Fruit fly (Drosophila melanogaster) whole organism, larva: ENCODE data around the gene sals.

Experiments
- noc ChIP-seq: fragments of 200-800 bp; sonication (Bioruptor generic); optimal IDR thresholded peaks from 3 replicates; lab custom pipeline; 2019; ENCODE audit warnings: missing biosample characterization, mild to moderate bottlenecking, missing genetic modification characterization, moderate library complexity

Gene sals

dm6 chr3R:11451207-11451841 is at the start of gene sals:
Gene sals, minus strand, starts transcription at chr3R:11451791.
- no peak for TF ChIP-seq noc (tag; lab: Kevin White, UChicago)

dm6 chr3R:11499715-11500235 is 48.2 kb upstream of the sals start, which contains the start of gene dpr5:
Gene dpr5, plus strand, starts transcription at chr3R:11499984.
- no peak for TF ChIP-seq noc (tag; lab: Kevin White, UChicago)

DNA sequence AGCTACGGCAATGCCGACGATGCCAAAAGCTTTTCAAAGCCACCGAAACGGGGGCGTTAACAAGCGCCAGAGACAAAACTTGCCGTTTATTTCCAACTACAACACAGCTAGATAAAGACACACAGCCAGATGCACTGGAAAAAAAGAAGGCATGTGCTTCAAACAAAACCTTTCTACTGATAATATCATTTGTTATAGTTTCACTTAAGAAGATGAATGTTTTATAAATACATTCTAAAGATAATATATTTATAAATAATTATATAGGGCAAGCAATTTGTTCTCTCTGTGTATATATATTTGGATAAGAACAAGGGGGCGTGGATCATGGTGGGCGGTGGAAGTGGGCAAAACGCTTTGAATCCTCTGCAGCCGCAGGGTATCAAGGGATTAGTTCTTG is 38.7 kb upstream of the sals start:
- no peak for TF ChIP-seq noc (tag; lab: Kevin White, UChicago)

DNA sequence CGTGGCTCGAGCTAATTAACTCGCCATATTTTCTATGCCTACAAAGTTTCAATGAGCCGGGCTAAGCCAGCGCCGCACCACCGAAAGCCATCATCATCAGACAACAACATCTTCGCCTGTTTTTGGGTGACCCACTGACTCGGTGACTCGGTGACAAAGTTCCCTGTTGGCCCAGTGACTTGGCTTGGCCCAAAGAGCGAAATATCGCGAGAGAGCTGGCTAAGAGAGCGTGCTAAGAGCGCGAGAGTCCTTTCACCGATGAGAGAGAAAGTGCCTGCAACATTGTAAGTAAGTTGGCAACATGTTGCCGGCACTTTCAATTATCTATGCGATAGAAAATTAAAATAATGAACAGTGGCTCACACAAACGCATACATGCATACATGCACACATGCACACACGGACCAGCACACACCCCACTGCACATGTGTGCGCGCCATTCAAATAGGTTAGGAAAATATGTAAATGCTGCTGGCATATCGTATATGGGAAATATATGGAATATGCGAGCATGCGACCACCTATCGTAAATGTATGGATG is 31.8 kb upstream of the sals start:
- TF ChIP-seq noc (tag; lab: Kevin White, UChicago): no peak

- TF ChIP-seq noc (tag; lab: Kevin White, UChicago): no peak
Measured at dm6 chr3R:11469745-11470144, 18.2 kb upstream of the sals start.

DNA sequence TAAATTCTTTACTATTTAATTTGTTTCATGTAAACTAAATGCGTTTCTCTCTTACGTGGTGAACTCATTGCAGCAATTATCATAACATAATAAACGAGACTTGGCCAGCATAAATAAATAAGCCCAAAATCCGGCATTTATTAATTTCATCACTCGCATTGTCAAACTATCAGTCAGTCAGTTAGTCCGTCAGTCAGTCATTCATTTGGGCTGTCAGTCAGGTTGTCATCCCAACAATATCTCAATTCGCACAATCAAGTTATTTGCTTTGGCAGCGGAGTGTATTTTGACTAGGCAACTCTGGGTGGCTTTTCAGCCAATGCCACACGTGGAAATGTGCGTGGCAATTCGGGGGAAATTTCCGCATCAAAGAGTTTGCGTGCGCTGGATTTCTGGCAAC is 16.2 kb upstream of the sals start:
- TF ChIP-seq noc (tag; lab: Kevin White, UChicago): no peak

- TF ChIP-seq noc (tag; lab: Kevin White, UChicago): no peak
Measured at dm6 chr3R:11460502-11461358, 9.1 kb upstream of the sals start, which contains the start of gene PGRP-LB. Gene PGRP-LB, minus strand, starts transcription at chr3R:11460552.

- peak; percentile 15 for TF ChIP-seq noc (tag; lab: Kevin White, UChicago)
Measured at dm6 chr3R:11458851-11459175, 7.2 kb upstream of the sals start.

dm6 chr3R:11458022-11458850 is 6.6 kb upstream of the sals start:
- no peak for TF ChIP-seq noc (tag; lab: Kevin White, UChicago)

dm6 chr3R:11457286-11457685 is 5.7 kb upstream of the sals start:
- TF ChIP-seq noc (tag; lab: Kevin White, UChicago): no peak

dm6 chr3R:11456539-11456938 is 4.9 kb upstream of the sals start:
- no peak for TF ChIP-seq noc (tag; lab: Kevin White, UChicago)

- TF ChIP-seq noc (tag; lab: Kevin White, UChicago): peak; percentile 93
Measured at dm6 chr3R:11454210-11454904, 2.8 kb upstream of the sals start.

dm6 chr3R:11452041-11452440 is 450 bp upstream of the sals start:
- TF ChIP-seq noc (tag; lab: Kevin White, UChicago): no peak

- no peak for TF ChIP-seq noc (tag; lab: Kevin White, UChicago)
Measured at dm6 chr3R:11449688-11450087, 1.9 kb downstream of the sals start.

DNA sequence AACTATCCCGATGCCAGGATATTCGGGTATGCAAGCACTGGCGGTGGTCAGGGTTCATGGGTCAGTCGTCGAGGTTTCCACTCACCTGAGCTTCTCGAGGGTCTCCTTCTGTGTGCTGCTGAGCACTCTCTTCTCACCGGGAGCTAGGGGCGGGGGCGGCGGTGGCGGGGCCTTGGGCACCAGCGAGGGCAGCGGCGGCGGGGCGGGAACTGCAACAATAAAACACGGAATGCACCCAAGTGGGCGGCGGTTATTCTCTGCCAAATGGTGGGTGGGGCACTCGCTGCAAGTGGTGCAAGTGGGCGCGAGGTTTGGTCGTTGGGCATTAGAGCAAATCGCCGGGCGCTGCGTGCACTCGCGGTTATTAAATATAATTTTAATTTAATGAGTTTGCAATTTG is 10.6 kb downstream of the sals start:
- TF ChIP-seq noc (tag; lab: Kevin White, UChicago): no peak
